Fruit fly (Drosophila melanogaster) whole organism, embryonic: ENCODE data around the gene Atat.

Experiments used
- Atf3 ChIP-seq: fragments of 200-800 bp; sonication (Bioruptor generic); optimal IDR thresholded peaks from 3 replicates; lab custom pipeline; 2016; ENCODE audit warnings: missing biosample characterization, missing genetic modification characterization
- Bgb ChIP-seq: fragments of 200-800 bp; sonication (Bioruptor generic); IDR thresholded peaks from 2 replicates; pipeline ENCODE4 v1.3.6; 2022; ENCODE audit warnings: missing biosample characterization, missing genetic modification characterization; ENCODE audit not compliant: partially characterized antibody
- CG10321 ChIP-seq: fragments of 200-800 bp; sonication (Bioruptor generic); IDR thresholded peaks from 2 replicates; pipeline ENCODE4 v1.3.6; 2022; ENCODE audit warnings: missing biosample characterization, missing genetic modification characterization
- CG15601 ChIP-seq: fragments of 200-800 bp; sonication (Bioruptor generic); optimal IDR thresholded peaks from 3 replicates; lab custom pipeline; 2019; ENCODE audit warnings: missing biosample characterization, mild to moderate bottlenecking, missing genetic modification characterization, moderate library complexity
- CG17568 ChIP-seq: fragments of 200-800 bp; sonication (Bioruptor generic); optimal IDR thresholded peaks from 2 replicates; lab custom pipeline; 2018; ENCODE audit warnings: missing biosample characterization, mild to moderate bottlenecking, missing genetic modification characterization, moderate library complexity
- CG1792 ChIP-seq: fragments of 200-800 bp; sonication (Bioruptor generic); optimal IDR thresholded peaks from 2 replicates; lab custom pipeline; 2016; ENCODE audit warnings: missing biosample characterization, missing genetic modification characterization
- CG18476 ChIP-seq: fragments of 200-800 bp; sonication (Bioruptor generic); optimal IDR thresholded peaks from 2 replicates; lab custom pipeline; 2016; ENCODE audit warnings: missing biosample characterization, mild to moderate bottlenecking, missing genetic modification characterization
- CG2129 ChIP-seq: fragments of 200-800 bp; sonication (Bioruptor generic); IDR thresholded peaks from 2 replicates; pipeline ENCODE4 v1.3.6; 2022; ENCODE audit warnings: missing biosample characterization, missing genetic modification characterization; ENCODE audit not compliant: partially characterized antibody
- CG33557 ChIP-seq: fragments of 200-800 bp; sonication (Bioruptor generic); optimal IDR thresholded peaks from 2 replicates; lab custom pipeline; 2019; ENCODE audit warnings: missing biosample characterization, mild to moderate bottlenecking, missing genetic modification characterization, moderate library complexity
- CG4360 ChIP-seq: fragments of 200-800 bp; sonication (Bioruptor generic); IDR thresholded peaks from 2 replicates; pipeline ENCODE4 v1.3.6; 2022; ENCODE audit warnings: missing biosample characterization, missing genetic modification characterization
- CG4707 ChIP-seq: fragments of 200-800 bp; sonication (Bioruptor generic); optimal IDR thresholded peaks from 2 replicates; lab custom pipeline; 2018; ENCODE audit warnings: missing biosample characterization, mild to moderate bottlenecking, missing genetic modification characterization, moderate library complexity
- CG5180 ChIP-seq: fragments of 200-800 bp; sonication (Bioruptor generic); optimal IDR thresholded peaks from 3 replicates; lab custom pipeline; 2017; ENCODE audit warnings: missing biosample characterization, missing genetic modification characterization, mild to moderate bottlenecking, moderate library complexity, missing genetic modification reagents
- CG7987 ChIP-seq: fragments of 200-800 bp; sonication (Bioruptor generic); optimal IDR thresholded peaks from 2 replicates; lab custom pipeline; 2018; ENCODE audit warnings: missing biosample characterization, mild to moderate bottlenecking, missing genetic modification characterization, moderate library complexity
- CG9437 ChIP-seq: fragments of 200-800 bp; sonication (Bioruptor generic); optimal IDR thresholded peaks from 2 replicates; lab custom pipeline; 2018; ENCODE audit warnings: missing biosample characterization, mild to moderate bottlenecking, missing genetic modification characterization
- CG9932 ChIP-seq: fragments of 200-800 bp; sonication (Bioruptor generic); IDR thresholded peaks from 2 replicates; pipeline ENCODE4 v1.3.6; 2022; ENCODE audit warnings: missing biosample characterization, missing genetic modification characterization
- D19B ChIP-seq: fragments of 200-800 bp; sonication (Bioruptor generic); optimal IDR thresholded peaks from 2 replicates; lab custom pipeline; 2017; ENCODE audit warnings: missing biosample characterization, mild to moderate bottlenecking, missing genetic modification characterization
- Dref ChIP-seq: fragments of 200-800 bp; sonication (Bioruptor generic); IDR thresholded peaks from 2 replicates; pipeline ENCODE4 v1.3.6; 2022; ENCODE audit warnings: missing biosample characterization, missing genetic modification characterization
- Elba2 ChIP-seq: fragments of 200-800 bp; sonication (Bioruptor generic); optimal IDR thresholded peaks from 3 replicates; lab custom pipeline; 2016; ENCODE audit warnings: missing biosample characterization, missing genetic modification characterization
- Ets97D ChIP-seq: fragments of 200-800 bp; sonication (Bioruptor generic); optimal IDR thresholded peaks from 3 replicates; lab custom pipeline; 2016; ENCODE audit warnings: missing biosample characterization, missing genetic modification characterization
- Fer2 ChIP-seq: fragments of 200-800 bp; sonication (Bioruptor generic); optimal IDR thresholded peaks from 2 replicates; lab custom pipeline; 2018; ENCODE audit warnings: missing biosample characterization, mild to moderate bottlenecking, missing genetic modification characterization, moderate library complexity
- HLHmδ ChIP-seq: fragments of 200-800 bp; sonication (Bioruptor generic); optimal IDR thresholded peaks from 2 replicates; lab custom pipeline; 2018; ENCODE audit warnings: missing biosample characterization, mild to moderate bottlenecking, missing genetic modification characterization, moderate library complexity
- HmgD ChIP-seq: fragments of 200-800 bp; sonication (Bioruptor generic); optimal IDR thresholded peaks from 3 replicates; lab custom pipeline; 2016; ENCODE audit warnings: missing biosample characterization, missing genetic modification characterization
- Hr51 ChIP-seq, 2 experiments: fragments of 200-800 bp; sonication (Bioruptor generic); optimal IDR thresholded peaks; 2 replicates in 1 of 2; 3 replicates in 1 of 2; lab custom pipeline; 2016 to 2018; ENCODE audit warnings: missing biosample characterization in 2 of 2, missing genetic modification characterization in 2 of 2, mild to moderate bottlenecking in 1 of 2, moderate library complexity in 1 of 2
- Hsf ChIP-seq: fragments of 200-800 bp; sonication (Bioruptor generic); optimal IDR thresholded peaks from 3 replicates; lab custom pipeline; 2016; ENCODE audit warnings: missing biosample characterization, missing genetic modification characterization
- Myb ChIP-seq: fragments of 200-800 bp; sonication (Bioruptor generic); optimal IDR thresholded peaks from 2 replicates; lab custom pipeline; 2016; ENCODE audit warnings: missing biosample characterization, missing genetic modification characterization
- Six4 ChIP-seq: fragments of 200-800 bp; sonication (Bioruptor generic); optimal IDR thresholded peaks from 2 replicates; lab custom pipeline; 2016; ENCODE audit warnings: missing biosample characterization, missing genetic modification characterization
- bab2 ChIP-seq: fragments of 200-800 bp; sonication (Bioruptor generic); optimal IDR thresholded peaks from 2 replicates; lab custom pipeline; 2016; ENCODE audit warnings: missing biosample characterization, missing genetic modification characterization
- bbx ChIP-seq: fragments of 200-800 bp; sonication (Bioruptor generic); IDR thresholded peaks from 2 replicates; pipeline ENCODE4 v1.3.6; 2022; ENCODE audit warnings: missing biosample characterization, missing genetic modification characterization; ENCODE audit not compliant: partially characterized antibody
- corto ChIP-seq: fragments of 200-800 bp; sonication (Bioruptor generic); optimal IDR thresholded peaks from 2 replicates; lab custom pipeline; 2016; ENCODE audit warnings: missing biosample characterization, mild to moderate bottlenecking, missing genetic modification characterization, moderate library complexity
- danr ChIP-seq: fragments of 200-800 bp; sonication (Bioruptor generic); IDR thresholded peaks from 2 replicates; pipeline ENCODE4 v1.3.6; 2022; ENCODE audit warnings: missing biosample characterization, missing genetic modification characterization
- disco-r ChIP-seq: fragments of 200-800 bp; sonication (Bioruptor generic); optimal IDR thresholded peaks from 2 replicates; lab custom pipeline; 2016; ENCODE audit warnings: missing biosample characterization, missing genetic modification characterization
- esg ChIP-seq: fragments of 200-800 bp; sonication (Bioruptor generic); conservative IDR thresholded peaks from 2 replicates; pipeline ENCODE4 v1.3.6; 2022; ENCODE audit warnings: missing biosample characterization, missing genetic modification characterization
- gsb ChIP-seq: fragments of 200-800 bp; sonication (Bioruptor generic); IDR thresholded peaks from 2 replicates; pipeline ENCODE4 v1.3.6; 2022; ENCODE audit warnings: missing biosample characterization, missing genetic modification characterization
- hbn ChIP-seq: fragments of 200-800 bp; sonication (Bioruptor generic); IDR thresholded peaks from 2 replicates; pipeline ENCODE4 v1.3.6; 2022; ENCODE audit warnings: missing biosample characterization, missing genetic modification characterization; ENCODE audit not compliant: partially characterized antibody
- hkb ChIP-seq, 2 experiments: fragments of 200-800 bp in 1 of 2; fragments of >200 bp in 1 of 2; sonication (Bioruptor generic) in 1 of 2; IDR thresholded peaks in 1 of 2; optimal IDR thresholded peaks in 1 of 2; 2 replicates each; pipeline versions ENCODE4 v1.3.6 to Lab custom; 2017 to 2022; ENCODE audit warnings: missing biosample characterization in 1 of 2, missing genetic modification characterization in 1 of 2
- luna ChIP-seq: fragments of 200-800 bp; sonication (Bioruptor generic); optimal IDR thresholded peaks from 2 replicates; lab custom pipeline; 2016; ENCODE audit warnings: missing biosample characterization, missing genetic modification characterization
- nau ChIP-seq: fragments of 200-800 bp; sonication (Bioruptor generic); optimal IDR thresholded peaks from 3 replicates; lab custom pipeline; 2017; ENCODE audit warnings: missing biosample characterization, mild to moderate bottlenecking, missing genetic modification characterization, missing genetic modification reagents
- pfk ChIP-seq: fragments of 200-800 bp; sonication (Bioruptor generic); optimal IDR thresholded peaks from 2 replicates; lab custom pipeline; 2018; ENCODE audit warnings: missing biosample characterization, mild to moderate bottlenecking, missing genetic modification characterization, moderate library complexity
- pnt ChIP-seq: fragments of 200-800 bp; sonication (Bioruptor generic); optimal IDR thresholded peaks from 3 replicates; lab custom pipeline; 2016; ENCODE audit warnings: missing biosample characterization, missing genetic modification characterization
- prd ChIP-seq, 3 experiments: fragments of >200 bp in 2 of 3; fragments of 200-800 bp in 1 of 3; sonication (Bioruptor generic) in 1 of 3; optimal IDR thresholded peaks in 2 of 3; IDR thresholded peaks in 1 of 3; 2 replicates in 2 of 3; 3 replicates in 1 of 3; pipeline versions ENCODE4 v1.3.6 to Lab custom; 2017 to 2022; ENCODE audit warnings: missing biosample characterization in 1 of 3, missing genetic modification characterization in 1 of 3
- ranshi ChIP-seq: fragments of 200-800 bp; sonication (Bioruptor generic); IDR thresholded peaks from 2 replicates; pipeline ENCODE4 v1.3.6; 2022; ENCODE audit warnings: missing biosample characterization, missing genetic modification characterization
- sens ChIP-seq: fragments of 200-800 bp; sonication (Bioruptor generic); peaks from one replicate; lab custom pipeline; 2016; ENCODE audit warnings: missing biosample characterization, missing genetic modification characterization
- seq ChIP-seq: fragments of 200-800 bp; sonication (Bioruptor generic); IDR thresholded peaks from 2 replicates; pipeline ENCODE4 v1.3.6; 2022; ENCODE audit warnings: missing biosample characterization, missing genetic modification characterization
- sima ChIP-seq: fragments of 200-800 bp; sonication (Bioruptor generic); optimal IDR thresholded peaks from 2 replicates; lab custom pipeline; 2016; ENCODE audit warnings: missing biosample characterization, missing genetic modification characterization
- sug ChIP-seq: fragments of 200-800 bp; optimal IDR thresholded peaks from 2 replicates; lab custom pipeline; 2019; ENCODE audit warnings: missing biosample characterization, mild to moderate bottlenecking, missing genetic modification characterization, moderate library complexity
- tgo ChIP-seq: fragments of 200-800 bp; sonication (Bioruptor generic); IDR thresholded peaks from 3 replicates; pipeline ENCODE4 v1.3.6; 2022; ENCODE audit warnings: missing biosample characterization, missing genetic modification characterization
- unc-4 ChIP-seq: fragments of 200-800 bp; sonication (Bioruptor generic); IDR thresholded peaks from 2 replicates; pipeline ENCODE4 v1.3.6; 2022; ENCODE audit warnings: missing biosample characterization, missing genetic modification characterization; ENCODE audit not compliant: partially characterized antibody

Atat gene

dm6 chr3L:9422636-9423419 is 3.7 kb downstream of the Atat start, which contains the start of gene aay (continued):
- TF ChIP-seq bab2 (GFP tag; lab: Kevin White, UChicago) (peak; percentile 99), pfk (peak; percentile 50), CG2129 (GFP tag; lab: Robert Waterston, UW) (no peak), nau (peak; percentile 98), CG15601 (tag; lab: Kevin White, UChicago) (peak; percentile 98), CG4360 (GFP tag; lab: Robert Waterston, UW) (peak; percentile 84), hbn (no peak), CG10321 (GFP tag; lab: Robert Waterston, UW) (peak; percentile 86), hkb (optimal IDR thresholded peaks at IDR 0.05; lab: Kevin White, UChicago) (no peak), hkb (GFP tag; IDR thresholded peaks at IDR 0.05; lab: Robert Waterston, UW) (peak; percentile 99), Hsf (GFP tag; lab: Kevin White, UChicago) (peak; percentile 99), HLHmδ (no peak), Ets97D (GFP tag; lab: Kevin White, UChicago) (peak; percentile 95), CG18476 (GFP tag; lab: Kevin White, UChicago) (peak; percentile 99), Dref (peak; percentile 40), CG1792 (GFP tag; lab: Kevin White, UChicago) (peak; percentile 97), corto (peak; percentile 97), luna (peak; percentile 85), CG33557 (GFP tag; lab: Kevin White, UChicago) (peak; percentile 98), sens (GFP tag; lab: Kevin White, UChicago) (peak; percentile 100), D19B (GFP tag; lab: Kevin White, UChicago) (peak; percentile 92), Six4 (GFP tag; lab: Kevin White, UChicago) (peak; percentile 99), unc-4 (GFP tag; lab: Robert Waterston, UW) (peak; percentile 34; the same call in 1 of the 2 replicates), tgo (GFP tag; lab: Robert Waterston, UW) (peak; percentile 98), prd (optimal IDR thresholded peaks at IDR 0.05; lab: Kevin White, UChicago) (no peak), prd (GFP tag; IDR thresholded peaks at IDR 0.05; lab: Robert Waterston, UW) (peak; percentile 99), Myb (GFP tag; lab: Kevin White, UChicago) (peak; percentile 86), Elba2 (GFP tag; lab: Kevin White, UChicago) (peak; percentile 93), Atf3 (GFP tag; lab: Kevin White, UChicago) (peak; percentile 97), CG17568 (GFP tag; lab: Kevin White, UChicago) (peak; percentile 99), Hr51 (GFP tag; optimal IDR thresholded peaks at IDR 0.05; lab: Kevin White, UChicago) (peak; percentile 98 to 99), CG9437 (GFP tag; lab: Kevin White, UChicago) (peak; percentile 93), disco-r (GFP tag; lab: Kevin White, UChicago) (peak; percentile 78), Bgb (GFP tag; lab: Robert Waterston, UW) (peak; percentile 21; the same call in 1 of the 2 replicates), CG4707 (peak; percentile 97), CG5180 (GFP tag; lab: Kevin White, UChicago) (peak; percentile 93), HmgD (peak; percentile 76), sima (GFP tag; lab: Kevin White, UChicago) (peak; percentile 95), CG9932 (GFP tag; lab: Robert Waterston, UW) (peak; percentile 97), CG7987 (GFP tag; lab: Kevin White, UChicago) (peak; percentile 97), ranshi (GFP tag; lab: Robert Waterston, UW) (peak; percentile 98), seq (GFP tag; lab: Robert Waterston, UW) (peak; percentile 98), gsb (GFP tag; lab: Robert Waterston, UW) (peak; percentile 96), bbx (GFP tag; lab: Robert Waterston, UW) (0 out of 2 replicates have a peak, but pooled peaks have one; percentile 40), sug (tag; lab: Kevin White, UChicago) (peak; percentile 98), danr (GFP tag; lab: Robert Waterston, UW) (peak; percentile 97), esg (peak; percentile 98), pnt (GFP tag; lab: Kevin White, UChicago) (peak; percentile 95), Fer2 (peak; percentile 96)
